Worm (Caenorhabditis elegans): ENCODE results near the gene arrd-17.

- no peak for TF ChIP-seq zag-1 (tag; optimal IDR thresholded peaks at IDR 0.05)
- TF ChIP-seq ama-1 (optimal IDR thresholded peaks at IDR 0.05) = no peak
- TF ChIP-seq pqm-1 (tag; optimal IDR thresholded peaks at IDR 0.05) = no peak
- TF ChIP-seq unc-130 (GFP tag; optimal IDR thresholded peaks at IDR 0.05) = no peak
- TF ChIP-seq Y75B8A.6 (GFP tag; IDR thresholded peaks at IDR 0.05) = no peak
- no peak for TF ChIP-seq zip-2 (tag; optimal IDR thresholded peaks at IDR 0.05)
- no peak for TF ChIP-seq nhr-237 (tag; optimal IDR thresholded peaks at IDR 0.05)
Measured at ce11 chrIII:13580538-13580937, 50.1 kb downstream of the arrd-17 start, which contains the start of gene T05D4.5.

Data from whole organism, L4 larva.